Worm (Caenorhabditis elegans) whole organism, L2 larva: ENCODE measurements around the gene tag-52.

Experiments
- F13H6.1 ChIP-seq: sonication (generic microtip); optimal IDR thresholded peaks from 2 replicates; lab custom pipeline; 2016; ENCODE audit warnings: missing genetic modification characterization, missing compliant biosample characterization
- R02D3.7 ChIP-seq: fragments of 150-350 bp; optimal IDR thresholded peaks from 2 replicates; lab custom pipeline; 2014; ENCODE audit warnings: missing biosample characterization, missing genetic modification characterization
- ZK546.5 ChIP-seq: sonication (generic microtip); optimal IDR thresholded peaks from 2 replicates; lab custom pipeline; 2017; ENCODE audit warnings: missing biosample characterization, missing genetic modification characterization
- ama-1 ChIP-seq: fragments of 150-350 bp; optimal IDR thresholded peaks from 2 replicates; lab custom pipeline; 2018; ENCODE audit warnings: inconsistent platforms
- blmp-1 ChIP-seq: sonication (generic microtip); optimal IDR thresholded peaks from 2 replicates; lab custom pipeline; 2017; ENCODE audit warnings: missing genetic modification characterization, mild to moderate bottlenecking, missing compliant biosample characterization, antibody characterized with exemption, moderate library complexity; ENCODE audit not compliant: insufficient read depth
- ceh-16 ChIP-seq: fragments of 150-350 bp; optimal IDR thresholded peaks from 2 replicates; lab custom pipeline; 2014; ENCODE audit warnings: missing biosample characterization, missing genetic modification characterization
- ceh-82 ChIP-seq: fragments of 150-350 bp; optimal IDR thresholded peaks from 2 replicates; lab custom pipeline; 2014; ENCODE audit warnings: missing biosample characterization, missing genetic modification characterization
- crh-2 ChIP-seq: sonication (generic microtip); optimal IDR thresholded peaks from 2 replicates; lab custom pipeline; 2017; ENCODE audit warnings: missing biosample characterization, missing genetic modification characterization
- dmd-4 ChIP-seq: sonication (generic microtip); optimal IDR thresholded peaks from 2 replicates; lab custom pipeline; 2017; ENCODE audit warnings: missing biosample characterization, missing genetic modification characterization
- elt-1 ChIP-seq: fragments of 150-350 bp; optimal IDR thresholded peaks from 2 replicates; lab custom pipeline; 2014; ENCODE audit warnings: missing biosample characterization, missing genetic modification characterization
- elt-3 ChIP-seq: sonication (generic microtip); optimal IDR thresholded peaks from 2 replicates; lab custom pipeline; 2017; ENCODE audit warnings: missing biosample characterization, missing genetic modification characterization
- gmeb-1 ChIP-seq: fragments of 150-350 bp; optimal IDR thresholded peaks from 2 replicates; lab custom pipeline; 2014; ENCODE audit warnings: missing biosample characterization, missing genetic modification characterization
- lin-11 ChIP-seq: fragments of 150-350 bp; sonication (generic microtip); optimal IDR thresholded peaks from 2 replicates; lab custom pipeline; 2014; ENCODE audit warnings: missing biosample characterization, missing genetic modification characterization, inconsistent platforms, mixed read lengths
- lin-13 ChIP-seq: fragments of 150-350 bp; optimal IDR thresholded peaks from 2 replicates; lab custom pipeline; 2014; ENCODE audit warnings: missing biosample characterization, missing genetic modification reagents, missing genetic modification characterization
- lin-39 ChIP-seq: fragments of 150-350 bp; optimal IDR thresholded peaks from 2 replicates; lab custom pipeline; 2014; ENCODE audit warnings: missing biosample characterization, missing genetic modification reagents, missing genetic modification characterization
- lsy-2 ChIP-seq, 2 experiments: fragments of 150-350 bp in 1 of 2; sonication (generic microtip) in 1 of 2; optimal IDR thresholded peaks; 2 replicates each; lab custom pipeline; 2014 to 2017; ENCODE audit warnings: missing biosample characterization in 2 of 2, missing genetic modification characterization in 2 of 2
- mab-5 ChIP-seq: fragments of 150-350 bp; optimal IDR thresholded peaks from 2 replicates; lab custom pipeline; 2014; ENCODE audit warnings: missing biosample characterization, missing genetic modification characterization
- mdl-1 ChIP-seq, 2 experiments: fragments of 150-350 bp in 1 of 2; sonication (generic microtip) in 1 of 2; optimal IDR thresholded peaks; 2 replicates each; lab custom pipeline; 2017; ENCODE audit warnings: missing biosample characterization in 2 of 2, missing genetic modification characterization in 2 of 2
- nhr-11 ChIP-seq: fragments of 150-350 bp; optimal IDR thresholded peaks from 2 replicates; lab custom pipeline; 2014; ENCODE audit warnings: missing biosample characterization, missing genetic modification characterization
- nhr-21 ChIP-seq: fragments of 150-350 bp; optimal IDR thresholded peaks from 2 replicates; lab custom pipeline; 2014; ENCODE audit warnings: missing biosample characterization, missing genetic modification characterization
- nhr-23 ChIP-seq: fragments of 150-350 bp; optimal IDR thresholded peaks from 2 replicates; lab custom pipeline; 2014; ENCODE audit warnings: missing biosample characterization, missing genetic modification reagents, missing genetic modification characterization
- nhr-237 ChIP-seq: fragments of 150-350 bp; optimal IDR thresholded peaks from 2 replicates; lab custom pipeline; 2014; ENCODE audit warnings: missing biosample characterization, missing genetic modification characterization
- nhr-6 ChIP-seq: fragments of 150-350 bp; optimal IDR thresholded peaks from 2 replicates; lab custom pipeline; 2014; ENCODE audit warnings: missing biosample characterization, missing genetic modification characterization
- nhr-77 ChIP-seq: fragments of 150-350 bp; optimal IDR thresholded peaks from 2 replicates; lab custom pipeline; 2014; ENCODE audit warnings: missing biosample characterization, missing genetic modification characterization
- peb-1 ChIP-seq: fragments of 150-350 bp; optimal IDR thresholded peaks from 2 replicates; lab custom pipeline; 2014; ENCODE audit warnings: missing biosample characterization, missing genetic modification characterization
- sem-4 ChIP-seq: fragments of 150-350 bp; optimal IDR thresholded peaks from 2 replicates; lab custom pipeline; 2014; ENCODE audit warnings: missing biosample characterization, missing genetic modification reagents, missing genetic modification characterization
- skn-1 ChIP-seq: sonication (generic microtip); optimal IDR thresholded peaks from 2 replicates; lab custom pipeline; 2017; ENCODE audit warnings: missing biosample characterization, missing genetic modification characterization
- sma-3 ChIP-seq: sonication (generic microtip); optimal IDR thresholded peaks from 2 replicates; lab custom pipeline; 2016; ENCODE audit warnings: missing genetic modification reagents, missing genetic modification characterization, missing compliant biosample characterization
- unc-39 ChIP-seq: fragments of 150-350 bp; optimal IDR thresholded peaks from 2 replicates; lab custom pipeline; 2014; ENCODE audit warnings: missing biosample characterization, missing genetic modification characterization
- unc-55 ChIP-seq: fragments of 150-350 bp; sonication (generic microtip); optimal IDR thresholded peaks from 3 replicates; lab custom pipeline; 2014; ENCODE audit warnings: missing biosample characterization, missing genetic modification reagents, missing genetic modification characterization
- unc-62 ChIP-seq: fragments of 150-350 bp; optimal IDR thresholded peaks from 2 replicates; lab custom pipeline; 2014; ENCODE audit warnings: missing biosample characterization, missing genetic modification reagents, missing genetic modification characterization
- zag-1 ChIP-seq: fragments of 150-350 bp; optimal IDR thresholded peaks from 2 replicates; lab custom pipeline; 2014; ENCODE audit warnings: missing biosample characterization, missing genetic modification characterization
- ztf-4 ChIP-seq: fragments of 150-350 bp; optimal IDR thresholded peaks from 2 replicates; lab custom pipeline; 2014; ENCODE audit warnings: missing biosample characterization, missing genetic modification characterization

Gene tag-52

DNA sequence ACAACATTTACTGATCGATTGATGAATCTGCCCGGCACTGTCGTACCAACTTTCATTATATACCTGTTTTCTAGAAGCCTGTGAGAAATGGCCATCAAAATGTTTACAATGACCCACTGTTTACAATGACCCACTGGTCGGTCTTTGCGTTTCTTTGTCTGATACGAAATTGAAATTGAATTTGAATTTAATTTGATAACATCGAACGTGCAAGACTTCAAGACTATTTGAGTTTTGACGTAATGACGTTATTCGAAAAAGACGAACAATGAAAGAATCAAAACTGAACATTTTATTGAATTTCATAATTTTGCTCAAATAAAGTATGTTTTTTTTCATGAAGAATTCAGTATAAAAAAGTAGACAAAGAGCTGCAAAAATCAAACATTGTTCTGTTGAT, 6.4 kb downstream of the tag-52 start, which contains the start of gene C02F12.5:
Gene C02F12.5 (minus strand): TSS at position 101 of the 400 bp plus-strand sequence.
- TF ChIP-seq lin-39 (tag; lab: Kevin White, UChicago) (no peak), nhr-237 (tag; lab: Kevin White, UChicago) (no peak), ama-1 (lab: Kevin White, UChicago) (no peak), gmeb-1 (tag; lab: Kevin White, UChicago) (no peak), blmp-1 (no peak), ceh-16 (tag; lab: Kevin White, UChicago) (no peak), F13H6.1 (tag; lab: Kevin White, UChicago) (no peak)

DNA sequence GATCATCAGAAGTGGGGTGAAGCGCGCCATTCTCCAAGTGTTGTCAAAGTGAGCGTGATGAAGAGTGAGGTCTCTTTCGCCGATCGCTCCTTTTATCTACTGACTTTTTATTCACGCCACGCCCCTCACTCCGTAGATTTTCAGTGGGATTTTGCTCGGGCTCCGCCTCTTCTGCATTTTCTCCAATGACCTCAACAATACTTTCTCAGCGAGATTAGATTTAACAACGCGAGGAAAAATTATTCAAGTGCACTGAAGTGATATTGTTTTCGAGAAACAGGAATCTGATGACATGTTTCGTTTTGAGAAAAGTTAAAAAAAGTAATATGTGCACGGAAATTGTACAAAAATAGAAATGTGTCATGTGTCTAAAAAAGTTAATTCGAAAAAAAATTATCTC, 9.5 kb downstream of the tag-52 start, which contains the start of gene snet-1:
Gene snet-1 (minus strand): TSS at position 101 of the 400 bp plus-strand sequence.
- TF ChIP-seq nhr-11 (tag; lab: Kevin White, UChicago) (no peak), elt-1 (tag; lab: Kevin White, UChicago) (no peak), lsy-2 (tag; optimal IDR thresholded peaks at IDR 0.05; lab: Kevin White, UChicago) (no peak), nhr-77 (tag; lab: Kevin White, UChicago) (no peak), nhr-23 (tag; lab: Kevin White, UChicago) (no peak), R02D3.7 (tag; lab: Kevin White, UChicago) (no peak), ztf-4 (tag; lab: Kevin White, UChicago) (no peak), mab-5 (no peak), sem-4 (no peak), peb-1 (tag; lab: Kevin White, UChicago) (no peak), nhr-21 (no peak), ZK546.5 (no peak), skn-1 (tag; lab: Kevin White, UChicago) (no peak), ama-1 (lab: Kevin White, UChicago) (no peak), lin-13 (no peak), ceh-82 (tag; lab: Kevin White, UChicago) (no peak), zag-1 (tag; lab: Kevin White, UChicago) (no peak), mdl-1 (tag; optimal IDR thresholded peaks at IDR 0.05; lab: Kevin White, UChicago) (no peak), elt-3 (tag; lab: Kevin White, UChicago) (no peak)

- TF ChIP-seq unc-62 (GFP tag; lab: Kevin White, UChicago), result no peak
- no peak for TF ChIP-seq sma-3
Measured at ce11 chrX:3659192-3659591, 19.2 kb downstream of the tag-52 start, which contains the start of gene R11G1.1. Gene R11G1.1 (plus strand): TSS chrX:3659492.

- no peak for TF ChIP-seq dmd-4 (tag; lab: Kevin White, UChicago)
Measured at ce11 chrX:3655972-3656371, 22.4 kb downstream of the tag-52 start, which contains the start of gene R11G1.7. Gene R11G1.7 (plus strand): TSS chrX:3656272.

- TF ChIP-seq unc-62 (GFP tag; lab: Kevin White, UChicago) (no peak), lin-13 (no peak), unc-55 (GFP tag; lab: Kevin White, UChicago) (no peak), mab-5 (no peak), nhr-77 (tag; lab: Kevin White, UChicago) (no peak), ceh-82 (tag; lab: Kevin White, UChicago) (no peak), ztf-4 (tag; lab: Kevin White, UChicago) (no peak), unc-39 (tag; lab: Kevin White, UChicago) (no peak), elt-3 (tag; lab: Kevin White, UChicago) (no peak), lin-11 (tag; lab: Kevin White, UChicago) (no peak), blmp-1 (no peak), crh-2 (no peak), sma-3 (no peak), elt-1 (tag; lab: Kevin White, UChicago) (no peak), nhr-6 (tag; lab: Kevin White, UChicago) (no peak)
Measured at ce11 chrX:3654623-3655022, 23.7 kb downstream of the tag-52 start, which contains the start of gene R11G1.11. Gene R11G1.11 (plus strand): TSS chrX:3654923.
